Worm (Caenorhabditis elegans): ENCODE measurements around the gene C06H5.12.
A peak's percentile ranks its signal among the peaks of the same experiment; 100 is the strongest.

C06H5.12 gene

DNA sequence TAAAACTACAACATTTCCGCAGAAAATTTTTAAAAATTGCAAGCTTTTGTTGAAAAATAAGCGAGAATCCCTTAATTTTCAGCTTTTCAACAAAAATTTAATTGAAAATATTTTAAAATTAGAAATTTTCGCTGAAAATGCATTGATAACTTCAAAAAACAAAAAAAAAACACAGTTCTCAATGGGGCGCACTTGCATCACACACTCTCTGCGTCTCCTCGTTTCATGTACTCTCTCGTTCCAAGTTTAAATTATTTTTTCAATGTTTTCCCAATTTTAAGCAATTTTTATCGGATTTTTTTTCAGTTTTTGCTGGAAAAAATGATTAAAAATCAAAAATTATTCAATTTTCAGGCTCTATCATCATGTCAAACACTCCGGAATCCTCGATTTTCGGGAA lies 23.5 kb upstream of the C06H5.12 start, which contains the start of gene phf-14 (continued):
- TF ChIP-seq B0019.2 (GFP tag; conservative IDR thresholded peaks at IDR 0.05) (no peak), F10E7.11 (tag; optimal IDR thresholded peaks at IDR 0.05) (no peak), mel-28 (tag; optimal IDR thresholded peaks at IDR 0.05; ENCODE audit: borderline replicate concordance) (no peak), hmg-20 (GFP tag; IDR thresholded peaks at IDR 0.05) (no peak), mxl-1 (tag; optimal IDR thresholded peaks at IDR 0.05) (no peak), gei-17 (GFP tag; optimal IDR thresholded peaks at IDR 0.05) (no peak), F33H1.4 (GFP tag; IDR thresholded peaks at IDR 0.05) (no peak), ztf-6 (GFP tag; IDR thresholded peaks at IDR 0.05) (no peak), nhr-179 (tag; optimal IDR thresholded peaks at IDR 0.05) (no peak), nhr-120 (GFP tag; IDR thresholded peaks at IDR 0.05) (no peak), mcd-1 (GFP tag; IDR thresholded peaks at IDR 0.05) (peak; percentile 96), dox-1 (GFP tag; IDR thresholded peaks at IDR 0.05) (no peak), B0336.3 (GFP tag; IDR thresholded peaks at IDR 0.05) (no peak), C06A6.2 (GFP tag; conservative IDR thresholded peaks at IDR 0.05) (no peak), hmg-1.2 (GFP tag; IDR thresholded peaks at IDR 0.05) (peak; percentile 96), T07F8.4 (tag; optimal IDR thresholded peaks at IDR 0.05) (no peak), ets-4 (GFP tag; optimal IDR thresholded peaks at IDR 0.05) (no peak), ceh-40 (GFP tag; IDR thresholded peaks at IDR 0.05) (no peak), ztf-28 (GFP tag; IDR thresholded peaks at IDR 0.05) (no peak), ztf-26 (tag; optimal IDR thresholded peaks at IDR 0.05) (no peak), Y67H2A.10 (GFP tag; conservative IDR thresholded peaks at IDR 0.05) (no peak), egrh-3 (GFP tag; IDR thresholded peaks at IDR 0.05) (no peak), lsy-27 (tag; optimal IDR thresholded peaks at IDR 0.05; ENCODE audit: borderline replicate concordance, insufficient read depth) (no peak), pbrm-1 (GFP tag; IDR thresholded peaks at IDR 0.05) (no peak), F22D6.2 (tag; optimal IDR thresholded peaks at IDR 0.05) (no peak), die-1 (tag; optimal IDR thresholded peaks at IDR 0.05) (no peak), F23B12.7 (tag; optimal IDR thresholded peaks at IDR 0.05; ENCODE audit: insufficient read depth) (no peak), lag-1 (GFP tag; IDR thresholded peaks at IDR 0.05) (no peak), C17E4.6 (GFP tag; IDR thresholded peaks at IDR 0.05) (no peak), sdz-38 (tag; optimal IDR thresholded peaks at IDR 0.05) (no peak), cebp-1 (GFP tag; IDR thresholded peaks at IDR 0.05) (no peak), cebp-1 (tag; optimal IDR thresholded peaks at IDR 0.05) (peak; percentile 27), T26A5.8 (tag; optimal IDR thresholded peaks at IDR 0.05) (no peak), hlh-26 (GFP tag; conservative IDR thresholded peaks at IDR 0.05) (no peak), snpc-4 (GFP tag; optimal IDR thresholded peaks at IDR 0.05) (no peak), snpc-4 (tag; optimal IDR thresholded peaks at IDR 0.05) (peak; percentile 18 to 50 (median 38)), egl-44 (GFP tag; IDR thresholded peaks at IDR 0.05) (no peak), rec-8 (tag; optimal IDR thresholded peaks at IDR 0.05) (no peak), tlf-1 (GFP tag; optimal IDR thresholded peaks at IDR 0.05) (no peak), ceh-58 (GFP tag; IDR thresholded peaks at IDR 0.05) (no peak), fkh-3 (tag; optimal IDR thresholded peaks at IDR 0.05) (no peak), ccch-3 (GFP tag; optimal IDR thresholded peaks at IDR 0.05) (no peak), athp-1 (tag; optimal IDR thresholded peaks at IDR 0.05) (no peak), nfyb-1 (GFP tag; IDR thresholded peaks at IDR 0.05) (no peak), nhr-90 (tag; optimal IDR thresholded peaks at IDR 0.05) (no peak), tbp1 (GFP tag; optimal IDR thresholded peaks at IDR 0.05) (peak; percentile 27), zim-3 (tag; optimal IDR thresholded peaks at IDR 0.05) (no peak), lin-35 (GFP tag; optimal IDR thresholded peaks at IDR 0.05) (peak in 1 of 3 experiments; percentile 24), unc-130 (GFP tag; optimal IDR thresholded peaks at IDR 0.05) (no peak), ceh-79 (tag; optimal IDR thresholded peaks at IDR 0.05) (no peak), Y56A3A.18 (GFP tag; IDR thresholded peaks at IDR 0.05) (no peak)

Measured in whole organism, young adult.